Fruit fly (Drosophila melanogaster) whole organism, embryonic: ENCODE data around the gene CG31075.

Source experiments
- Atf6 ChIP-seq: fragments of 200-800 bp; sonication (Bioruptor generic); IDR thresholded peaks from 2 replicates; pipeline ENCODE4 v1.3.6; 2022; ENCODE audit warnings: missing biosample characterization, missing genetic modification characterization
- B-H1 ChIP-seq: fragments of 200-800 bp; sonication (Bioruptor generic); IDR thresholded peaks from 3 replicates; pipeline ENCODE4 v1.3.6; 2022; ENCODE audit warnings: missing biosample characterization, missing genetic modification characterization
- CG10431 ChIP-seq: fragments of 200-800 bp; sonication (Bioruptor generic); optimal IDR thresholded peaks from 3 replicates; lab custom pipeline; 2018; ENCODE audit warnings: missing biosample characterization, mild to moderate bottlenecking, missing genetic modification characterization
- CG11456 ChIP-seq: fragments of 200-800 bp; sonication (Bioruptor generic); IDR thresholded peaks from 3 replicates; pipeline ENCODE4 v1.3.6; 2022; ENCODE audit warnings: missing biosample characterization, missing genetic modification characterization
- CG11696 ChIP-seq: fragments of 200-800 bp; sonication (Bioruptor generic); IDR thresholded peaks from 2 replicates; pipeline ENCODE4 v1.3.6; 2022; ENCODE audit warnings: missing biosample characterization, missing genetic modification characterization
- CG13296 ChIP-seq: fragments of 200-800 bp; sonication (Bioruptor generic); optimal IDR thresholded peaks from 3 replicates; lab custom pipeline; 2018; ENCODE audit warnings: missing biosample characterization, mild to moderate bottlenecking, missing genetic modification characterization
- CG15269 ChIP-seq: fragments of 200-800 bp; sonication (Bioruptor generic); optimal IDR thresholded peaks from 2 replicates; lab custom pipeline; 2018; ENCODE audit warnings: missing biosample characterization, mild to moderate bottlenecking, missing genetic modification characterization, moderate library complexity
- CG17385 ChIP-seq: fragments of 200-800 bp; sonication (Bioruptor generic); optimal IDR thresholded peaks from 3 replicates; lab custom pipeline; 2018; ENCODE audit warnings: missing biosample characterization, mild to moderate bottlenecking, missing genetic modification characterization
- CG1792 ChIP-seq: fragments of 200-800 bp; sonication (Bioruptor generic); optimal IDR thresholded peaks from 2 replicates; lab custom pipeline; 2016; ENCODE audit warnings: missing biosample characterization, missing genetic modification characterization
- CG18599 ChIP-seq: fragments of 200-800 bp; sonication (Bioruptor generic); optimal IDR thresholded peaks from 3 replicates; lab custom pipeline; 2017; ENCODE audit warnings: missing biosample characterization, missing genetic modification characterization, mild to moderate bottlenecking, moderate library complexity, missing genetic modification reagents
- CG18619 ChIP-seq: fragments of 200-800 bp; sonication (Bioruptor generic); optimal IDR thresholded peaks from 3 replicates; lab custom pipeline; 2017; ENCODE audit warnings: missing biosample characterization, mild to moderate bottlenecking, missing genetic modification characterization
- CG2199 ChIP-seq: fragments of 200-800 bp; sonication (Bioruptor generic); IDR thresholded peaks from 3 replicates; pipeline ENCODE4 v1.3.6; 2022; ENCODE audit warnings: missing biosample characterization, missing genetic modification characterization
- CG2712 ChIP-seq: fragments of 200-800 bp; optimal IDR thresholded peaks from 3 replicates; lab custom pipeline; 2019; ENCODE audit warnings: missing biosample characterization, mild to moderate bottlenecking, missing genetic modification characterization, moderate library complexity
- CG34422 ChIP-seq: fragments of 200-800 bp; sonication (Bioruptor generic); IDR thresholded peaks from 3 replicates; pipeline ENCODE4 v1.3.6; 2022; ENCODE audit warnings: missing biosample characterization, missing genetic modification characterization
- CG3726 ChIP-seq: fragments of 200-800 bp; sonication (Bioruptor generic); IDR thresholded peaks from 3 replicates; pipeline ENCODE4, ENCODE4 v1.3.6; 2022; ENCODE audit warnings: missing biosample characterization, missing genetic modification characterization
- CG3847 ChIP-seq: fragments of 200-800 bp; sonication (Bioruptor generic); IDR thresholded peaks from 2 replicates; pipeline ENCODE4 v1.3.6; 2022; ENCODE audit warnings: missing biosample characterization, missing genetic modification characterization
- CG6175 ChIP-seq: fragments of 200-800 bp; sonication (Bioruptor generic); IDR thresholded peaks from 3 replicates; pipeline ENCODE4 v1.3.6; 2022; ENCODE audit warnings: missing biosample characterization, missing genetic modification characterization
- CG7271 ChIP-seq: fragments of 200-800 bp; sonication (Bioruptor generic); optimal IDR thresholded peaks from 2 replicates; lab custom pipeline; 2018; ENCODE audit warnings: missing biosample characterization, mild to moderate bottlenecking, missing genetic modification characterization, moderate library complexity
- CG7839 ChIP-seq: fragments of 200-800 bp; sonication (Bioruptor generic); optimal IDR thresholded peaks from 3 replicates; lab custom pipeline; 2018; ENCODE audit warnings: missing biosample characterization, mild to moderate bottlenecking, missing genetic modification characterization, moderate library complexity
- E2f2 ChIP-seq: fragments of 200-800 bp; sonication (Bioruptor generic); IDR thresholded peaks from 2 replicates; pipeline ENCODE4 v1.3.6; 2022; ENCODE audit warnings: missing biosample characterization, missing genetic modification characterization
- Eip74EF ChIP-seq, 2 experiments: fragments of 200-800 bp in 1 of 2; fragments of >200 bp in 1 of 2; sonication (Bioruptor generic) in 1 of 2; optimal IDR thresholded peaks; 2 replicates each; lab custom pipeline; 2017 to 2019; ENCODE audit warnings: missing biosample characterization in 2 of 2, missing genetic modification characterization in 2 of 2, mild to moderate bottlenecking in 1 of 2, moderate library complexity in 1 of 2
- Fer3 ChIP-seq: fragments of 200-800 bp; sonication (Bioruptor generic); optimal IDR thresholded peaks from 2 replicates; lab custom pipeline; 2018; ENCODE audit warnings: missing biosample characterization, mild to moderate bottlenecking, missing genetic modification characterization, moderate library complexity
- H15 ChIP-seq: fragments of 200-800 bp; sonication (Bioruptor generic); IDR thresholded peaks from 3 replicates; pipeline ENCODE4 v1.3.6; 2022; ENCODE audit warnings: missing biosample characterization, missing genetic modification characterization
- Hr51 ChIP-seq, 2 experiments: fragments of 200-800 bp; sonication (Bioruptor generic); optimal IDR thresholded peaks; 2 replicates in 1 of 2; 3 replicates in 1 of 2; lab custom pipeline; 2016 to 2018; ENCODE audit warnings: missing biosample characterization in 2 of 2, missing genetic modification characterization in 2 of 2, mild to moderate bottlenecking in 1 of 2, moderate library complexity in 1 of 2
- NFAT ChIP-seq: fragments of 200-800 bp; sonication (Bioruptor generic); IDR thresholded peaks from 2 replicates; pipeline ENCODE4 v1.3.6; 2022; ENCODE audit warnings: missing biosample characterization, missing genetic modification characterization
- Nf-YA ChIP-seq: fragments of 200-800 bp; sonication (Bioruptor generic); IDR thresholded peaks from 2 replicates; pipeline ENCODE4 v1.3.6; 2022; ENCODE audit warnings: missing biosample characterization, missing genetic modification characterization
- Nf-YC ChIP-seq: fragments of 200-800 bp; optimal IDR thresholded peaks from 3 replicates; lab custom pipeline; 2019; ENCODE audit warnings: missing biosample characterization, mild to moderate bottlenecking, missing genetic modification characterization, moderate library complexity
- PHDP ChIP-seq: fragments of 200-800 bp; sonication (Bioruptor generic); optimal IDR thresholded peaks from 3 replicates; lab custom pipeline; 2018; ENCODE audit warnings: missing biosample characterization, mild to moderate bottlenecking, missing genetic modification characterization, moderate library complexity
- Ptx1 ChIP-seq: fragments of 200-800 bp; sonication (Bioruptor generic); IDR thresholded peaks from 2 replicates; pipeline ENCODE4 v1.3.6; 2022; ENCODE audit warnings: missing biosample characterization, missing genetic modification characterization
- Rx ChIP-seq: fragments of 200-800 bp; sonication (Bioruptor generic); IDR thresholded peaks from 2 replicates; pipeline ENCODE4 v1.3.6; 2022; ENCODE audit warnings: missing biosample characterization, missing genetic modification characterization
- Ssrp ChIP-seq: fragments of 200-800 bp; sonication (Bioruptor generic); optimal IDR thresholded peaks from 2 replicates; lab custom pipeline; 2018; ENCODE audit warnings: missing biosample characterization, mild to moderate bottlenecking, missing genetic modification characterization, moderate library complexity
- Xbp1 ChIP-seq: fragments of 200-800 bp; sonication (Bioruptor generic); optimal IDR thresholded peaks from 3 replicates; lab custom pipeline; 2016; ENCODE audit warnings: missing biosample characterization, mild to moderate bottlenecking, missing genetic modification characterization
- chm ChIP-seq: fragments of 200-800 bp; sonication (Bioruptor generic); IDR thresholded peaks from 2 replicates; pipeline ENCODE4 v1.3.6; 2022; ENCODE audit warnings: missing biosample characterization, missing genetic modification characterization
- crp ChIP-seq, 2 experiments: fragments of 200-800 bp; sonication (Bioruptor generic); optimal IDR thresholded peaks; 2 replicates in 1 of 2; 3 replicates in 1 of 2; lab custom pipeline; 2017; ENCODE audit warnings: missing biosample characterization in 2 of 2, missing genetic modification characterization in 2 of 2, mild to moderate bottlenecking in 1 of 2, moderate library complexity in 1 of 2
- dmrt99B ChIP-seq: fragments of 200-800 bp; sonication (Bioruptor generic); optimal IDR thresholded peaks from 2 replicates; lab custom pipeline; 2018; ENCODE audit warnings: missing biosample characterization, mild to moderate bottlenecking, missing genetic modification characterization, moderate library complexity
- dysf ChIP-seq: fragments of 200-800 bp; sonication (Bioruptor generic); IDR thresholded peaks from 3 replicates; pipeline ENCODE4 v1.3.6; 2022; ENCODE audit warnings: missing biosample characterization, missing genetic modification characterization
- fu2 ChIP-seq: fragments of 200-800 bp; sonication (Bioruptor generic); optimal IDR thresholded peaks from 2 replicates; lab custom pipeline; 2016; ENCODE audit warnings: missing biosample characterization, missing genetic modification characterization
- gsb ChIP-seq: fragments of 200-800 bp; sonication (Bioruptor generic); IDR thresholded peaks from 2 replicates; pipeline ENCODE4 v1.3.6; 2022; ENCODE audit warnings: missing biosample characterization, missing genetic modification characterization
- hkb ChIP-seq, 2 experiments: fragments of 200-800 bp in 1 of 2; fragments of >200 bp in 1 of 2; sonication (Bioruptor generic) in 1 of 2; IDR thresholded peaks in 1 of 2; optimal IDR thresholded peaks in 1 of 2; 2 replicates each; pipeline versions ENCODE4 v1.3.6 to Lab custom; 2017 to 2022; ENCODE audit warnings: missing biosample characterization in 1 of 2, missing genetic modification characterization in 1 of 2
- ken ChIP-seq: fragments of 200-800 bp; sonication (Bioruptor generic); IDR thresholded peaks from 3 replicates; pipeline ENCODE4 v1.3.6; 2022; ENCODE audit warnings: missing biosample characterization, missing genetic modification characterization
- pan ChIP-seq, 4 experiments: fragments of >200 bp in 3 of 4; fragments of 200-800 bp in 1 of 4; sonication (Bioruptor generic) in 1 of 4; optimal IDR thresholded peaks in 3 of 4; IDR thresholded peaks in 1 of 4; 2 replicates each; pipeline versions ENCODE4 v1.3.6 to Lab custom; 2017 to 2022; ENCODE audit warnings: missing biosample characterization in 2 of 4, missing genetic modification characterization in 2 of 4, mixed read lengths in 1 of 4
- row ChIP-seq: fragments of 200-800 bp; sonication (Bioruptor generic); IDR thresholded peaks from 3 replicates; pipeline ENCODE4 v1.3.6; 2022; ENCODE audit warnings: missing biosample characterization, missing genetic modification characterization
- salm ChIP-seq: fragments of 200-800 bp; sonication (Bioruptor generic); optimal IDR thresholded peaks from 2 replicates; lab custom pipeline; 2018; ENCODE audit warnings: missing biosample characterization, mild to moderate bottlenecking, missing genetic modification characterization
- seq ChIP-seq: fragments of 200-800 bp; sonication (Bioruptor generic); IDR thresholded peaks from 2 replicates; pipeline ENCODE4 v1.3.6; 2022; ENCODE audit warnings: missing biosample characterization, missing genetic modification characterization
- vvl ChIP-seq: fragments of 200-800 bp; sonication (Bioruptor generic); IDR thresholded peaks from 2 replicates; pipeline ENCODE4 v1.3.6; 2022; ENCODE audit warnings: missing biosample characterization, missing genetic modification characterization
- yki ChIP-seq: fragments of >200 bp; optimal IDR thresholded peaks from 3 replicates; lab custom pipeline; 2018
- zfh1 ChIP-seq: fragments of 200-800 bp; sonication (Bioruptor generic); IDR thresholded peaks from 3 replicates; pipeline ENCODE4 v1.3.6; 2022; ENCODE audit warnings: missing biosample characterization, missing genetic modification characterization

Gene CG31075

dm6 chr3R:26967587-26968312 is 20.6 kb downstream of the CG31075 start (continued):
- TF ChIP-seq yki (no peak), dysf (GFP tag; lab: Robert Waterston, UW) (peak; percentile 39; the same call in 2 of the 3 replicates), CG18599 (GFP tag; lab: Kevin White, UChicago) (peak; percentile 19), CG1792 (no peak), salm (no peak), Eip74EF (GFP tag; optimal IDR thresholded peaks at IDR 0.05; lab: Kevin White, UChicago) (peak in 1 of 2 experiments; percentile 25), E2f2 (GFP tag; lab: Robert Waterston, UW) (peak; percentile 27; the same call in 1 of the 2 replicates), vvl (GFP tag; lab: Robert Waterston, UW) (peak; percentile 67), crp (GFP tag; optimal IDR thresholded peaks at IDR 0.05; lab: Kevin White, UChicago) (no peak), Nf-YC (tag; lab: Kevin White, UChicago) (peak; percentile 31), Ptx1 (GFP tag; lab: Robert Waterston, UW) (peak; percentile 53), chm (GFP tag; lab: Robert Waterston, UW) (peak; percentile 51; the same call in 1 of the 2 replicates), Ssrp (tag; lab: Kevin White, UChicago) (peak; percentile 48), Xbp1 (GFP tag; lab: Kevin White, UChicago) (peak; percentile 18), NFAT (GFP tag; lab: Robert Waterston, UW) (peak; percentile 47; the same call in 1 of the 2 replicates), CG3847 (GFP tag; lab: Robert Waterston, UW) (0 out of 2 replicates have a peak, but pooled peaks have one; percentile 11), Nf-YA (GFP tag; lab: Robert Waterston, UW) (peak; percentile 6; the same call in 1 of the 2 replicates), row (GFP tag; lab: Robert Waterston, UW) (peak; percentile 70), Hr51 (GFP tag; optimal IDR thresholded peaks at IDR 0.05; lab: Kevin White, UChicago) (peak in 1 of 2 experiments; percentile 51), ken (peak; percentile 47; the same call in 1 of the 3 replicates), CG7839 (peak; percentile 43), CG7271 (tag; lab: Kevin White, UChicago) (no peak), seq (0 out of 2 replicates have a peak, but pooled peaks have one; percentile 25), Atf6 (GFP tag; lab: Robert Waterston, UW) (peak; percentile 48; the same call in 1 of the 2 replicates), CG6175 (GFP tag; lab: Robert Waterston, UW) (peak; percentile 58; the same call in 1 of the 3 replicates), zfh1 (GFP tag; lab: Robert Waterston, UW) (peak; percentile 51; the same call in 1 of the 3 replicates), CG10431 (GFP tag; lab: Kevin White, UChicago) (no peak), CG11456 (GFP tag; lab: Robert Waterston, UW) (peak; percentile 34; the same call in 1 of the 3 replicates), gsb (GFP tag; lab: Robert Waterston, UW) (peak; percentile 43), CG15269 (peak; percentile 56), CG2712 (tag; lab: Kevin White, UChicago) (peak; percentile 16), CG13296 (GFP tag; lab: Kevin White, UChicago) (peak; percentile 32), CG17385 (GFP tag; lab: Kevin White, UChicago) (peak; percentile 16), pan (optimal IDR thresholded peaks at IDR 0.05; lab: Kevin White, UChicago) (no peak), pan (GFP tag; optimal IDR thresholded peaks at IDR 0.05 in 1 of 2, IDR thresholded peaks at IDR 0.05 in 1 of 2) (peak in 1 of 2 experiments; percentile 24), dmrt99B (peak; percentile 43), CG18619 (GFP tag; lab: Kevin White, UChicago) (peak; percentile 42), CG11696 (peak; percentile 9; the same call in 1 of the 2 replicates), Rx (GFP tag; lab: Robert Waterston, UW) (0 out of 2 replicates have a peak, but pooled peaks have one; percentile 4), PHDP (tag; lab: Kevin White, UChicago) (peak; percentile 13), hkb (optimal IDR thresholded peaks at IDR 0.05; lab: Kevin White, UChicago) (no peak), hkb (GFP tag; IDR thresholded peaks at IDR 0.05; lab: Robert Waterston, UW) (peak; percentile 46), B-H1 (GFP tag; lab: Robert Waterston, UW) (peak; percentile 37), Fer3 (tag; lab: Kevin White, UChicago) (no peak), H15 (0 out of 3 replicates have a peak, but pooled peaks have one; percentile 12), CG3726 (GFP tag; lab: Robert Waterston, UW) (0 out of 3 replicates have a peak, but pooled peaks have one; percentile 24), CG2199 (GFP tag; lab: Robert Waterston, UW) (0 out of 3 replicates have a peak, but pooled peaks have one; percentile 28), fu2 (GFP tag; lab: Kevin White, UChicago) (no peak), CG34422 (peak; percentile 46; the same call in 1 of the 3 replicates)
